1 fruit fly cellular context compared by ENCODE assay signal in the genomic region with DNA sequence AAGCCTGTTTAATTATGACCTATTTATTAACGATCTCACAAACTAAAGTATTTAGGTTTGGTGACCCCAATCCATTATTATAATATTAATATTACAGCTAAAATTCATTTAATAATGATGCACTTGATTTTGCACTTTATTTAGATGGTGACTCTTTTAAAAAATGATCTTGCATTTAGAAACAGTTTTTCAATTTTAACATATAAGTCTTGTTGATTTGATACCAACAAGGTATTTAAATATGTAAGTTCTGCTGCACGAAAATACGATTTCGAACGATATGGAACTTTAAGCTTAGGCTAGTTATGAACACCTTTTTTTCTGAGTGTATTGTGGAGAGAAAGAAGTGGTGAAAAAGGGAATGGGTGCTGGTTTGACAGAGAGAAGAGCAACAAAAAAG.
TF ChIP-seq lines count a peak whose summit lies in the region.

No protein-coding gene starts in this region.

TF ChIP-seq in whole organism, embryonic, 481 proteins besides CTCF, POLR2A, EP300 and RAD21 (continued from another document and continues in another):
- TF ChIP-seq CG4730 (GFP tag; IDR thresholded peaks at IDR 0.05; lab: Robert Waterston, UW) = no peak
- TF ChIP-seq Ets97D (GFP tag; optimal IDR thresholded peaks at IDR 0.05; lab: Kevin White, UChicago) = no peak
- no peak for TF ChIP-seq B-H2 (GFP tag; optimal IDR thresholded peaks at IDR 0.05; lab: Kevin White, UChicago)
- no peak for TF ChIP-seq Hmx (GFP tag; optimal IDR thresholded peaks at IDR 0.05; lab: Kevin White, UChicago)
- TF ChIP-seq gt (GFP tag; IDR thresholded peaks at IDR 0.05; lab: Robert Waterston, UW) = no peak
- no peak for TF ChIP-seq trem (tag; optimal IDR thresholded peaks at IDR 0.05; lab: Kevin White, UChicago)
- TF ChIP-seq ftz-f1 (GFP tag; optimal IDR thresholded peaks at IDR 0.05; lab: Kevin White, UChicago) = no peak
- peak; percentile 66 for TF ChIP-seq CG18262 (tag; optimal IDR thresholded peaks at IDR 0.05; lab: Kevin White, UChicago)
- TF ChIP-seq CG8290 (GFP tag; optimal IDR thresholded peaks at IDR 0.05; lab: Kevin White, UChicago) = no peak
- no peak for TF ChIP-seq CG8290 (tag; optimal IDR thresholded peaks at IDR 0.05; lab: Kevin White, UChicago)
- TF ChIP-seq CG4424 (GFP tag; optimal IDR thresholded peaks at IDR 0.05; lab: Kevin White, UChicago) = peak; percentile 16
- no peak for TF ChIP-seq her (GFP tag; optimal IDR thresholded peaks at IDR 0.05; lab: Kevin White, UChicago)
- no peak for TF ChIP-seq Poxn (GFP tag; IDR thresholded peaks at IDR 0.05; lab: Robert Waterston, UW)
- no peak for TF ChIP-seq Usf (GFP tag; optimal IDR thresholded peaks at IDR 0.05; lab: Kevin White, UChicago)
- TF ChIP-seq Oli (tag; optimal IDR thresholded peaks at IDR 0.05; lab: Kevin White, UChicago) = no peak
- TF ChIP-seq CG10366 (GFP tag; IDR thresholded peaks at IDR 0.05; lab: Robert Waterston, UW) = no peak
- no peak for TF ChIP-seq pnt (GFP tag; optimal IDR thresholded peaks at IDR 0.05; lab: Kevin White, UChicago)
- TF ChIP-seq CG30020 (tag; optimal IDR thresholded peaks at IDR 0.05; lab: Kevin White, UChicago) = no peak
- no peak for TF ChIP-seq salm (tag; optimal IDR thresholded peaks at IDR 0.05; lab: Kevin White, UChicago)
- TF ChIP-seq Hmr (GFP tag; optimal IDR thresholded peaks at IDR 0.05; lab: Kevin White, UChicago) = no peak
- TF ChIP-seq Oaz (GFP tag; IDR thresholded peaks at IDR 0.05; lab: Robert Waterston, UW) = no peak
- TF ChIP-seq toy (GFP tag; IDR thresholded peaks at IDR 0.05; lab: Robert Waterston, UW) = no peak
- TF ChIP-seq jigr1 (GFP tag; IDR thresholded peaks at IDR 0.05; lab: Robert Waterston, UW) = no peak
- no peak for TF ChIP-seq CG16815 (GFP tag; optimal IDR thresholded peaks at IDR 0.05; lab: Kevin White, UChicago)
- no peak for TF ChIP-seq stwl (tag; optimal IDR thresholded peaks at IDR 0.05; lab: Kevin White, UChicago)
- no peak for TF ChIP-seq CG9876 (GFP tag; optimal IDR thresholded peaks at IDR 0.05; lab: Kevin White, UChicago)
- no peak for TF ChIP-seq Dip3 (GFP tag; optimal IDR thresholded peaks at IDR 0.05; lab: Kevin White, UChicago)
- TF ChIP-seq CG17361 (GFP tag; IDR thresholded peaks at IDR 0.05; lab: Robert Waterston, UW) = peak; percentile 70
- TF ChIP-seq NC2β (GFP tag; optimal IDR thresholded peaks at IDR 0.05; lab: Kevin White, UChicago) = no peak
- TF ChIP-seq CG17612 (GFP tag; IDR thresholded peaks at IDR 0.05; lab: Robert Waterston, UW) = no peak
- TF ChIP-seq CG30403 (GFP tag; optimal IDR thresholded peaks at IDR 0.05; lab: Kevin White, UChicago) = peak; percentile 19
- no peak for TF ChIP-seq CG2889 (GFP tag; IDR thresholded peaks at IDR 0.05; lab: Robert Waterston, UW)
- TF ChIP-seq gcm (GFP tag; optimal IDR thresholded peaks at IDR 0.05; lab: Kevin White, UChicago) = no peak
- no peak for TF ChIP-seq CG13296 (GFP tag; optimal IDR thresholded peaks at IDR 0.05; lab: Kevin White, UChicago)
- no peak for TF ChIP-seq Atf3 (GFP tag; optimal IDR thresholded peaks at IDR 0.05; lab: Kevin White, UChicago)
- TF ChIP-seq CG34422 (GFP tag; IDR thresholded peaks at IDR 0.05; lab: Robert Waterston, UW) = no peak
- TF ChIP-seq CG2202 (tag; optimal IDR thresholded peaks at IDR 0.05; lab: Kevin White, UChicago) = no peak
- no peak for TF ChIP-seq mam (GFP tag; optimal IDR thresholded peaks at IDR 0.05; lab: Kevin White, UChicago)
- TF ChIP-seq fd102C (GFP tag; optimal IDR thresholded peaks at IDR 0.05; lab: Kevin White, UChicago) = no peak
- peak; percentile 3 for TF ChIP-seq CG13424 (tag; optimal IDR thresholded peaks at IDR 0.05; lab: Kevin White, UChicago)
- no peak for TF ChIP-seq Hr39 (optimal IDR thresholded peaks at IDR 0.05; lab: Kevin White, UChicago)
- TF ChIP-seq pan (optimal IDR thresholded peaks at IDR 0.05; lab: Kevin White, UChicago) = no peak
- no peak for TF ChIP-seq pan (GFP tag; optimal IDR thresholded peaks at IDR 0.05 in 1 of 2, IDR thresholded peaks at IDR 0.05 in 1 of 2)
- no peak for TF ChIP-seq shn (GFP tag; optimal IDR thresholded peaks at IDR 0.05; lab: Kevin White, UChicago)
- no peak for TF ChIP-seq amos (GFP tag; IDR thresholded peaks at IDR 0.05; lab: Robert Waterston, UW; ENCODE audit: partially characterized antibody)
- no peak for TF ChIP-seq bbx (GFP tag; IDR thresholded peaks at IDR 0.05; lab: Robert Waterston, UW; ENCODE audit: partially characterized antibody)
- TF ChIP-seq CG9609 (GFP tag; optimal IDR thresholded peaks at IDR 0.05; lab: Kevin White, UChicago) = no peak
- no peak for TF ChIP-seq CG12155 (GFP tag; optimal IDR thresholded peaks at IDR 0.05; lab: Kevin White, UChicago)
- no peak for TF ChIP-seq CG1602 (GFP tag; optimal IDR thresholded peaks at IDR 0.05; lab: Kevin White, UChicago)
- no peak for TF ChIP-seq en (GFP tag; optimal IDR thresholded peaks at IDR 0.05; lab: Kevin White, UChicago)
- no peak for TF ChIP-seq inv (GFP tag; IDR thresholded peaks at IDR 0.05; lab: Robert Waterston, UW; ENCODE audit: partially characterized antibody)
- peak; percentile 40 for TF ChIP-seq nmo (GFP tag; optimal IDR thresholded peaks at IDR 0.05; lab: Kevin White, UChicago)
- peak; percentile 24 for TF ChIP-seq sens (GFP tag; lab: Kevin White, UChicago)
- TF ChIP-seq hbn (GFP tag; IDR thresholded peaks at IDR 0.05; lab: Robert Waterston, UW; ENCODE audit: partially characterized antibody) = no peak
- no peak for TF ChIP-seq CG5180 (GFP tag; optimal IDR thresholded peaks at IDR 0.05; lab: Kevin White, UChicago)
- TF ChIP-seq Ssrp (tag; optimal IDR thresholded peaks at IDR 0.05; lab: Kevin White, UChicago) = peak; percentile 6
- TF ChIP-seq bsh (GFP tag; optimal IDR thresholded peaks at IDR 0.05; lab: Kevin White, UChicago) = peak in 1 of 2 experiments; percentile 15
- TF ChIP-seq gsb-n (tag; optimal IDR thresholded peaks at IDR 0.05; lab: Kevin White, UChicago) = no peak
- TF ChIP-seq CG18011 (GFP tag; optimal IDR thresholded peaks at IDR 0.05; lab: Kevin White, UChicago) = no peak
- no peak for TF ChIP-seq Hr78 (GFP tag; optimal IDR thresholded peaks at IDR 0.05; lab: Kevin White, UChicago)
- TF ChIP-seq CG16813 (GFP tag; IDR thresholded peaks at IDR 0.05; lab: Robert Waterston, UW; ENCODE audit: partially characterized antibody) = no peak
- TF ChIP-seq Med (GFP tag; lab: Kevin White, UChicago) = no peak
- no peak for TF ChIP-seq TFAM (GFP tag; optimal IDR thresholded peaks at IDR 0.05; lab: Kevin White, UChicago)
- no peak for TF ChIP-seq Tbp (GFP tag; optimal IDR thresholded peaks at IDR 0.05; lab: Kevin White, UChicago)
- TF ChIP-seq CG1647 (GFP tag; optimal IDR thresholded peaks at IDR 0.05; lab: Kevin White, UChicago) = no peak
- TF ChIP-seq CG2199 (GFP tag; IDR thresholded peaks at IDR 0.05; lab: Robert Waterston, UW) = no peak
- TF ChIP-seq ken (GFP tag; IDR thresholded peaks at IDR 0.05; lab: Robert Waterston, UW) = no peak
- no peak for TF ChIP-seq H15 (GFP tag; IDR thresholded peaks at IDR 0.05; lab: Robert Waterston, UW)
- TF ChIP-seq CG11085 (GFP tag; IDR thresholded peaks at IDR 0.05; lab: Robert Waterston, UW) = no peak
- no peak for TF ChIP-seq crol (GFP tag; IDR thresholded peaks at IDR 0.05; lab: Robert Waterston, UW)
- TF ChIP-seq seq (GFP tag; IDR thresholded peaks at IDR 0.05; lab: Robert Waterston, UW) = no peak
- TF ChIP-seq Fer2 (tag; optimal IDR thresholded peaks at IDR 0.05; lab: Kevin White, UChicago) = no peak
- no peak for TF ChIP-seq crc (GFP tag; optimal IDR thresholded peaks at IDR 0.05; lab: Kevin White, UChicago)
- peak; percentile 18 for TF ChIP-seq CG10267 (tag; optimal IDR thresholded peaks at IDR 0.05; lab: Kevin White, UChicago)
- TF ChIP-seq CG2712 (tag; optimal IDR thresholded peaks at IDR 0.05; lab: Kevin White, UChicago) = peak; percentile 24
- no peak for TF ChIP-seq CHES-1-like (GFP tag; optimal IDR thresholded peaks at IDR 0.05; lab: Kevin White, UChicago)
- TF ChIP-seq Dref (GFP tag; IDR thresholded peaks at IDR 0.05; lab: Robert Waterston, UW) = no peak
- TF ChIP-seq Neu2 (GFP tag; optimal IDR thresholded peaks at IDR 0.05; lab: Kevin White, UChicago; ENCODE audit: borderline replicate concordance) = no peak
- no peak for TF ChIP-seq tna (GFP tag; IDR thresholded peaks at IDR 0.05; lab: Robert Waterston, UW; ENCODE audit: partially characterized antibody)
- TF ChIP-seq odd (GFP tag; optimal IDR thresholded peaks at IDR 0.05; lab: Kevin White, UChicago) = no peak
- no peak for TF ChIP-seq Rx (GFP tag; IDR thresholded peaks at IDR 0.05; lab: Robert Waterston, UW)
- TF ChIP-seq wek (GFP tag; optimal IDR thresholded peaks at IDR 0.05; lab: Kevin White, UChicago) = no peak
- peak in 1 of 2 experiments; percentile 4 for TF ChIP-seq Hr51 (GFP tag; optimal IDR thresholded peaks at IDR 0.05; lab: Kevin White, UChicago)
- TF ChIP-seq pros (GFP tag; optimal IDR thresholded peaks at IDR 0.05; lab: Kevin White, UChicago) = no peak
- no peak for TF ChIP-seq CG10209 (GFP tag; optimal IDR thresholded peaks at IDR 0.05; lab: Kevin White, UChicago)
- no peak for TF ChIP-seq CG5245 (GFP tag; optimal IDR thresholded peaks at IDR 0.05; lab: Kevin White, UChicago)
- no peak for TF ChIP-seq CG31388 (GFP tag; optimal IDR thresholded peaks at IDR 0.05; lab: Kevin White, UChicago)
- TF ChIP-seq CG12219 (GFP tag; optimal IDR thresholded peaks at IDR 0.05; lab: Kevin White, UChicago) = no peak
- no peak for TF ChIP-seq Dp (GFP tag; optimal IDR thresholded peaks at IDR 0.05; lab: Kevin White, UChicago)
- TF ChIP-seq chif (GFP tag; optimal IDR thresholded peaks at IDR 0.05; lab: Kevin White, UChicago) = no peak
- no peak for TF ChIP-seq zen2 (GFP tag; IDR thresholded peaks at IDR 0.05; lab: Robert Waterston, UW; ENCODE audit: partially characterized antibody)
- TF ChIP-seq rib (GFP tag; IDR thresholded peaks at IDR 0.05; lab: Robert Waterston, UW) = no peak
- peak; percentile 13 for TF ChIP-seq D19A (tag; optimal IDR thresholded peaks at IDR 0.05; lab: Kevin White, UChicago)
- peak; percentile 24 for TF ChIP-seq CG7839 (tag; optimal IDR thresholded peaks at IDR 0.05; lab: Kevin White, UChicago)
- no peak for TF ChIP-seq oc (tag; optimal IDR thresholded peaks at IDR 0.05; lab: Kevin White, UChicago)
- no peak for TF ChIP-seq otp (GFP tag; IDR thresholded peaks at IDR 0.05; lab: Robert Waterston, UW)
- no peak for TF ChIP-seq hkb (optimal IDR thresholded peaks at IDR 0.05; lab: Kevin White, UChicago)
- TF ChIP-seq hkb (GFP tag; IDR thresholded peaks at IDR 0.05; lab: Robert Waterston, UW) = no peak
- no peak for TF ChIP-seq ssp (GFP tag; IDR thresholded peaks at IDR 0.05; lab: Robert Waterston, UW)
- no peak for TF ChIP-seq Drgx (GFP tag; IDR thresholded peaks at IDR 0.05; lab: Robert Waterston, UW)
- no peak for TF ChIP-seq CG15073 (GFP tag; optimal IDR thresholded peaks at IDR 0.05; lab: Kevin White, UChicago)
- TF ChIP-seq jing (GFP tag; optimal IDR thresholded peaks at IDR 0.05; lab: Kevin White, UChicago) = no peak
- no peak for TF ChIP-seq peb (GFP tag; IDR thresholded peaks at IDR 0.05; lab: Robert Waterston, UW)
- TF ChIP-seq maf-S (GFP tag; optimal IDR thresholded peaks at IDR 0.05; lab: Kevin White, UChicago) = no peak
- no peak for TF ChIP-seq CG16779 (GFP tag; IDR thresholded peaks at IDR 0.05; lab: Robert Waterston, UW)
- TF ChIP-seq onecut (GFP tag; IDR thresholded peaks at IDR 0.05; lab: Robert Waterston, UW) = no peak
- no peak for TF ChIP-seq hth (optimal IDR thresholded peaks at IDR 0.05; lab: Kevin White, UChicago)
- no peak for TF ChIP-seq CG3838 (GFP tag; optimal IDR thresholded peaks at IDR 0.05; lab: Kevin White, UChicago)
- TF ChIP-seq D (optimal IDR thresholded peaks at IDR 0.05; lab: Kevin White, UChicago) = no peak
- TF ChIP-seq D (GFP tag; optimal IDR thresholded peaks at IDR 0.05; lab: Kevin White, UChicago) = peak; percentile 20
- TF ChIP-seq Jarid2 (GFP tag; optimal IDR thresholded peaks at IDR 0.05; lab: Kevin White, UChicago) = no peak
- no peak for TF ChIP-seq CG14965 (GFP tag; optimal IDR thresholded peaks at IDR 0.05; lab: Kevin White, UChicago; ENCODE audit: borderline replicate concordance)
- TF ChIP-seq MTF-1 (GFP tag; optimal IDR thresholded peaks at IDR 0.05; lab: Kevin White, UChicago; ENCODE audit: borderline replicate concordance) = no peak
- TF ChIP-seq Nf-YA (GFP tag; IDR thresholded peaks at IDR 0.05; lab: Robert Waterston, UW) = no peak
- TF ChIP-seq CG43689 (GFP tag; IDR thresholded peaks at IDR 0.05; lab: Robert Waterston, UW) = no peak
- TF ChIP-seq ind (GFP tag; optimal IDR thresholded peaks at IDR 0.05; lab: Kevin White, UChicago) = no peak
- no peak for TF ChIP-seq hb (GFP tag; IDR thresholded peaks at IDR 0.05; lab: Robert Waterston, UW; ENCODE audit: partially characterized antibody)
- TF ChIP-seq gce (GFP tag; IDR thresholded peaks at IDR 0.05; lab: Robert Waterston, UW) = no peak
- TF ChIP-seq dan (GFP tag; IDR thresholded peaks at IDR 0.05; lab: Robert Waterston, UW) = no peak
- TF ChIP-seq CG10543 (GFP tag; optimal IDR thresholded peaks at IDR 0.05; lab: Kevin White, UChicago) = no peak
- no peak for TF ChIP-seq CG11560 (tag; IDR thresholded peaks at IDR 0.05; lab: Robert Waterston, UW)
- no peak for TF ChIP-seq CG18599 (GFP tag; optimal IDR thresholded peaks at IDR 0.05; lab: Kevin White, UChicago)
- peak; percentile 5 for TF ChIP-seq CoRest (tag; optimal IDR thresholded peaks at IDR 0.05; lab: Kevin White, UChicago)
- TF ChIP-seq nau (GFP tag; optimal IDR thresholded peaks at IDR 0.05; lab: Kevin White, UChicago) = no peak
- TF ChIP-seq Dad (GFP tag; optimal IDR thresholded peaks at IDR 0.05; lab: Kevin White, UChicago) = no peak
- TF ChIP-seq CG17912 (GFP tag; optimal IDR thresholded peaks at IDR 0.05; lab: Kevin White, UChicago) = no peak
- TF ChIP-seq CG11504 (tag; optimal IDR thresholded peaks at IDR 0.05; lab: Kevin White, UChicago) = peak; percentile 54
- no peak for TF ChIP-seq Fer1 (GFP tag; optimal IDR thresholded peaks at IDR 0.05; lab: Kevin White, UChicago)
- no peak for TF ChIP-seq CG4820 (GFP tag; optimal IDR thresholded peaks at IDR 0.05; lab: Kevin White, UChicago)
- no peak for TF ChIP-seq pzg (GFP tag; optimal IDR thresholded peaks at IDR 0.05; lab: Kevin White, UChicago)
- no peak for TF ChIP-seq CG9932 (GFP tag; IDR thresholded peaks at IDR 0.05; lab: Robert Waterston, UW)
- no peak for TF ChIP-seq so (GFP tag; IDR thresholded peaks at IDR 0.05; lab: Robert Waterston, UW)
- TF ChIP-seq kah (GFP tag; optimal IDR thresholded peaks at IDR 0.05; lab: Kevin White, UChicago) = no peak
- no peak for TF ChIP-seq kay (GFP tag; optimal IDR thresholded peaks at IDR 0.05; lab: Kevin White, UChicago)
- TF ChIP-seq CG7987 (GFP tag; optimal IDR thresholded peaks at IDR 0.05; lab: Kevin White, UChicago) = no peak
- peak; percentile 35 for TF ChIP-seq Sox102F (GFP tag; optimal IDR thresholded peaks at IDR 0.05; lab: Kevin White, UChicago)
